Worm (Caenorhabditis elegans) whole organism, young adult: ENCODE measurements around the gene R02E4.3.

Source experiments
- Y53G8AR.9 ChIP-seq: fragments of 200-800 bp; sonication (Bioruptor generic); conservative IDR thresholded peaks from 2 replicates; pipeline ENCODE4 v1.3.6; 2022; ENCODE audit warnings: missing genetic modification reagents, missing genetic modification characterization, missing compliant biosample characterization
- akir-1 ChIP-seq: fragments of 200-800 bp; sonication (Bioruptor generic); optimal IDR thresholded peaks from 2 replicates; lab custom pipeline; 2018; ENCODE audit warnings: mild to moderate bottlenecking, missing genetic modification characterization, moderate library complexity, missing compliant biosample characterization
- ama-1 ChIP-seq, 3 experiments: fragments of 150-350 bp in 1 of 3; sonication (generic microtip) in 2 of 3; optimal IDR thresholded peaks; 2 replicates each; lab custom pipeline; 2014 to 2018; ENCODE audit warnings: missing biosample characterization in 2 of 3, missing genetic modification characterization in 2 of 3, missing genetic modification reagents in 2 of 3
- hrde-1 ChIP-seq: sonication (generic microtip); optimal IDR thresholded peaks from 2 replicates; lab custom pipeline; 2016; ENCODE audit warnings: missing genetic modification characterization, mild to moderate bottlenecking, missing compliant biosample characterization, moderate library complexity, missing genotype, missing genetic modification reagents, borderline replicate concordance
- mxl-1 ChIP-seq: sonication (generic microtip); optimal IDR thresholded peaks from 2 replicates; lab custom pipeline; 2016; ENCODE audit warnings: missing genetic modification characterization, missing compliant biosample characterization
- nfyb-1 ChIP-seq: fragments of 200-800 bp; sonication (Bioruptor generic); IDR thresholded peaks from 2 replicates; pipeline ENCODE4 v1.3.6; 2022; ENCODE audit warnings: missing genetic modification reagents, missing genetic modification characterization, missing compliant biosample characterization
- xnd-1 ChIP-seq: sonication (generic microtip); optimal IDR thresholded peaks from 2 replicates; lab custom pipeline; 2016; ENCODE audit warnings: missing genotype, missing genetic modification reagents, missing genetic modification characterization, missing compliant biosample characterization

- TF ChIP-seq hrde-1 (tag; lab: Kevin White, UChicago) (no peak), mxl-1 (tag; lab: Kevin White, UChicago) (no peak), ama-1 (optimal IDR thresholded peaks at IDR 0.05; lab: Kevin White, UChicago) (no peak), ama-1 (GFP tag; optimal IDR thresholded peaks at IDR 0.05; lab: Kevin White, UChicago) (no peak), xnd-1 (no peak), nfyb-1 (GFP tag; lab: Robert Waterston, UW) (no peak), akir-1 (GFP tag; lab: Kevin White, UChicago) (no peak), Y53G8AR.9 (GFP tag; lab: Robert Waterston, UW) (no peak)
Observed at ce11 chrX:4134855-4135254, 32.9 kb upstream of the R02E4.3 start, which contains the start of gene ZK470.2.
